Fruit fly (Drosophila melanogaster): ENCODE data around the gene ihog.

Gene ihog

dm6 chr2L:6950096-6950495 lies 1.5 kb upstream of the ihog start, which contains the start of the genes Gas41 and SA1 (continued):
- TF ChIP-seq Smox (GFP tag; optimal IDR thresholded peaks at IDR 0.05) (no peak), Eip75B (GFP tag; optimal IDR thresholded peaks at IDR 0.05) (no peak), CG6854 (GFP tag; optimal IDR thresholded peaks at IDR 0.05) (no peak), acj6 (GFP tag; optimal IDR thresholded peaks at IDR 0.05) (no peak), dac (GFP tag; optimal IDR thresholded peaks at IDR 0.05) (no peak), Gug (GFP tag; IDR thresholded peaks at IDR 0.05) (peak; percentile 80), CG31627 (GFP tag; optimal IDR thresholded peaks at IDR 0.05) (peak; percentile 29), Hr4 (GFP tag; optimal IDR thresholded peaks at IDR 0.05) (no peak), vri (GFP tag; optimal IDR thresholded peaks at IDR 0.05) (no peak), CG9139 (GFP tag; optimal IDR thresholded peaks at IDR 0.05) (no peak), eg (GFP tag; IDR thresholded peaks at IDR 0.05) (peak; percentile 80; the same call in 2 of the 3 replicates), achi (GFP tag; optimal IDR thresholded peaks at IDR 0.05) (no peak), fd85E (GFP tag; optimal IDR thresholded peaks at IDR 0.05) (no peak), Sox102F (GFP tag; optimal IDR thresholded peaks at IDR 0.05) (no peak), CG3032 (tag; optimal IDR thresholded peaks at IDR 0.05) (peak; percentile 90), ss (GFP tag; optimal IDR thresholded peaks at IDR 0.05) (no peak), Hr38 (GFP tag; optimal IDR thresholded peaks at IDR 0.05) (no peak), CG10669 (GFP tag; optimal IDR thresholded peaks at IDR 0.05) (no peak), CG4318 (GFP tag; optimal IDR thresholded peaks at IDR 0.05) (no peak), CG8632 (GFP tag; optimal IDR thresholded peaks at IDR 0.05) (no peak), net (GFP tag; optimal IDR thresholded peaks at IDR 0.05) (no peak), svp (GFP tag) (no peak), esn (GFP tag; optimal IDR thresholded peaks at IDR 0.05) (peak; percentile 87), CG15336 (GFP tag; IDR thresholded peaks at IDR 0.05) (peak; percentile 75), CG7368 (GFP tag; optimal IDR thresholded peaks at IDR 0.05) (no peak), Hr39 (GFP tag; optimal IDR thresholded peaks at IDR 0.05) (no peak), Sox15 (GFP tag; optimal IDR thresholded peaks at IDR 0.05) (peak; percentile 41)

- TF ChIP-seq Hr38 (GFP tag; optimal IDR thresholded peaks at IDR 0.05) (no peak), CG10631 (GFP tag; optimal IDR thresholded peaks at IDR 0.05) (no peak), CG8319 (GFP tag; optimal IDR thresholded peaks at IDR 0.05) (no peak), achi (GFP tag; optimal IDR thresholded peaks at IDR 0.05) (peak; percentile 64), CG9139 (GFP tag; optimal IDR thresholded peaks at IDR 0.05) (no peak), CG3919 (GFP tag; optimal IDR thresholded peaks at IDR 0.05) (no peak), Sox14 (GFP tag; optimal IDR thresholded peaks at IDR 0.05) (peak; percentile 40), CG6808 (GFP tag; optimal IDR thresholded peaks at IDR 0.05) (no peak), CG8119 (GFP tag; IDR thresholded peaks at IDR 0.05) (no peak), svp (GFP tag) (no peak), spab (GFP tag; optimal IDR thresholded peaks at IDR 0.05) (no peak), CG6854 (GFP tag; optimal IDR thresholded peaks at IDR 0.05) (no peak), CG6276 (GFP tag; optimal IDR thresholded peaks at IDR 0.05) (no peak), CG11294 (GFP tag; IDR thresholded peaks at IDR 0.05) (no peak), Eip78C (GFP tag) (no peak)
Measured at dm6 chr2L:6945088-6945487, 3.5 kb downstream of the ihog start, which contains the start of gene Fgop2. TSS of gene Fgop2 (minus strand) at chr2L:6945289.

- TF ChIP-seq CG3919 (GFP tag; optimal IDR thresholded peaks at IDR 0.05) (no peak), lz (GFP tag; optimal IDR thresholded peaks at IDR 0.05) (no peak), vri (GFP tag; optimal IDR thresholded peaks at IDR 0.05) (no peak), CG15336 (GFP tag; IDR thresholded peaks at IDR 0.05) (no peak), CG16779 (tag; optimal IDR thresholded peaks at IDR 0.05) (no peak), svp (GFP tag) (no peak), eg (GFP tag; IDR thresholded peaks at IDR 0.05) (no peak), CG34406 (GFP tag; optimal IDR thresholded peaks at IDR 0.05) (no peak), Eip75B (GFP tag; optimal IDR thresholded peaks at IDR 0.05) (no peak), Eip78C (GFP tag) (no peak), Hr4 (GFP tag; optimal IDR thresholded peaks at IDR 0.05) (no peak), Sox15 (GFP tag; optimal IDR thresholded peaks at IDR 0.05) (no peak), Lpt (GFP tag; optimal IDR thresholded peaks at IDR 0.05) (no peak), CG4318 (GFP tag; optimal IDR thresholded peaks at IDR 0.05) (no peak), pdm3 (GFP tag; optimal IDR thresholded peaks at IDR 0.05) (no peak)
Measured at dm6 chr2L:6942714-6943113, 5.9 kb downstream of the ihog start, which contains the start of gene CG18304. TSS of gene CG18304 (minus strand) at chr2L:6942814.

Measured in whole organism, prepupa.